Worm (Caenorhabditis elegans): ENCODE measurements around the gene ndab-2.

DNA sequence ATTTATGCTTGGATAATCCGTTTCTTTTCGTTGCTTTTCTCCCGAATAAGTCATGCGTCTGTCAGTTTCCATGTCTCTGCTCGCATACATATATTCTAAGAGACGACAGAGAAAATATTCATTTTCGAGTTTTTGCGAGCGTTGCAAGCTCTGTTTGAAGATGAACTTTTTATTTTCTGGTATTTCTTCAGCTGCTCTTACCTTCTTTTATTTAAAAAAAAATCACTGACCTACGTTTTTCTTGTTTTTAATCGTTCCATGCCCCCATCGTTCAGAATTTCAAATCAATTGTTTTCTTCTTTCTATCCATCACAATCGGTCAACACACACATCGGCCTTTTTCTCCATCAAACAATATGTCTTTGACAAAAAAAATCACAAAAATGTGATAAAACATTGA, 29.9 kb downstream of the ndab-2 start:
- no peak for TF ChIP-seq nhr-12 (tag; optimal IDR thresholded peaks at IDR 0.05)
- TF ChIP-seq ztf-11 (tag; optimal IDR thresholded peaks at IDR 0.05) = no peak
- no peak for TF ChIP-seq unc-39 (tag; optimal IDR thresholded peaks at IDR 0.05)
- no peak for TF ChIP-seq elt-3 (tag; optimal IDR thresholded peaks at IDR 0.05)
- no peak for TF ChIP-seq nhr-237 (tag; optimal IDR thresholded peaks at IDR 0.05)
